Fruit fly (Drosophila melanogaster): ENCODE measurements around the gene LManIII.

The LManIII gene

DNA sequence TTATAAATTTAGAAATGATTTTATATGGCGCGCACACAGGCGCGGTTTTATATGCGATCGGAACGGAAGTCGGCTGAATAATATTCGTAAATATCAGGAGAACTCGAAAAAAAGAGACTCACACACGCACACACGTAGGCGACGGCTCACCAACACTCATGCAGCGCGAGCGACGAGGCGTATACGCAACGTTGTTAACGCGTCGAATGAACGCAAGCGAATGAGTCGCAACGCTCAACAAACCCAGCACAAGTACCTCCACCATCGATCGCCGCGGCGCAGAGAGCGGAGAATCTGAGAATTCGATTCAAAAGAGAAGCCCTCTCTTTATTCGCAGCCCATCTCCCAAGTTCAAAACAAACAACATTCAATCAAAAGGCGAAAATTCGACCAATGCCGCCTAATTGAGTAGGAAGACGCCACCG, 32.9 kb downstream of the LManIII start (continued):
- no peak for TF ChIP-seq CG4854 (GFP tag; optimal IDR thresholded peaks at IDR 0.05)
- TF ChIP-seq wdn (GFP tag; IDR thresholded peaks at IDR 0.05) = peak; percentile 42; the same call in 1 of the 2 replicates
- peak; percentile 72 for TF ChIP-seq MTF-1 (GFP tag; optimal IDR thresholded peaks at IDR 0.05; ENCODE audit: borderline replicate concordance)
- TF ChIP-seq kah (GFP tag; optimal IDR thresholded peaks at IDR 0.05) = peak; percentile 4
- TF ChIP-seq CG16863 (GFP tag; optimal IDR thresholded peaks at IDR 0.05) = no peak
- TF ChIP-seq ac (GFP tag; optimal IDR thresholded peaks at IDR 0.05) = no peak
- TF ChIP-seq da (GFP tag; optimal IDR thresholded peaks at IDR 0.05) = no peak
- TF ChIP-seq Dad (GFP tag; optimal IDR thresholded peaks at IDR 0.05) = no peak
- peak; percentile 46; the same call in 1 of the 2 replicates for TF ChIP-seq CG16779 (GFP tag; IDR thresholded peaks at IDR 0.05)
- peak; percentile 88; the same call in 1 of the 2 replicates for TF ChIP-seq rib (GFP tag; IDR thresholded peaks at IDR 0.05)
- TF ChIP-seq CG4424 (GFP tag; optimal IDR thresholded peaks at IDR 0.05) = no peak
- TF ChIP-seq Chrac-16 (GFP tag; optimal IDR thresholded peaks at IDR 0.05) = no peak
- no peak for TF ChIP-seq CG18476 (GFP tag; optimal IDR thresholded peaks at IDR 0.05)
- TF ChIP-seq CG11456 (GFP tag; IDR thresholded peaks at IDR 0.05) = no peak; the same call in 2 of the 3 replicates
- TF ChIP-seq CG6254 (GFP tag; optimal IDR thresholded peaks at IDR 0.05) = no peak
- TF ChIP-seq CG4360 (GFP tag; IDR thresholded peaks at IDR 0.05) = no peak
- no peak for TF ChIP-seq run (tag; optimal IDR thresholded peaks at IDR 0.05)
- 0 out of 2 replicates have a peak, but pooled peaks have one; percentile 28 for TF ChIP-seq Taf1 (GFP tag; IDR thresholded peaks at IDR 0.05)
- peak; percentile 55 for TF ChIP-seq sd (tag; optimal IDR thresholded peaks at IDR 0.05)
- peak; percentile 34; the same call in 1 of the 2 replicates for TF ChIP-seq Xrp1 (GFP tag; IDR thresholded peaks at IDR 0.05)
- no peak for TF ChIP-seq repo (GFP tag; optimal IDR thresholded peaks at IDR 0.05)
- TF ChIP-seq Hmx (GFP tag; optimal IDR thresholded peaks at IDR 0.05) = no peak
- TF ChIP-seq CG17912 (GFP tag; optimal IDR thresholded peaks at IDR 0.05) = peak; percentile 47
- TF ChIP-seq CG14014 (GFP tag; IDR thresholded peaks at IDR 0.05) = peak; percentile 44; the same call in 1 of the 2 replicates
- no peak for TF ChIP-seq CG10366 (GFP tag; IDR thresholded peaks at IDR 0.05)
- TF ChIP-seq ap (GFP tag; IDR thresholded peaks at IDR 0.05) = no peak
- no peak for TF ChIP-seq CG8359 (GFP tag; optimal IDR thresholded peaks at IDR 0.05; ENCODE audit: borderline replicate concordance)
- peak; percentile 52 for TF ChIP-seq slbo (GFP tag; IDR thresholded peaks at IDR 0.05)
- peak; percentile 90 for TF ChIP-seq sens (GFP tag)
- no peak for TF ChIP-seq h (optimal IDR thresholded peaks at IDR 0.05)
- peak; percentile 52 for TF ChIP-seq HHEX (GFP tag; optimal IDR thresholded peaks at IDR 0.05)
- TF ChIP-seq CG7987 (GFP tag; optimal IDR thresholded peaks at IDR 0.05) = peak; percentile 70
- TF ChIP-seq Abd-B (GFP tag; optimal IDR thresholded peaks at IDR 0.05) = no peak
- peak; percentile 8 for TF ChIP-seq CG6683 (GFP tag; optimal IDR thresholded peaks at IDR 0.05)
- TF ChIP-seq CG7928 (GFP tag; optimal IDR thresholded peaks at IDR 0.05) = no peak
- TF ChIP-seq ftz-f1 (GFP tag; optimal IDR thresholded peaks at IDR 0.05) = peak; percentile 77
- TF ChIP-seq tgo (GFP tag; IDR thresholded peaks at IDR 0.05) = no peak
- peak; percentile 92 for TF ChIP-seq Med (GFP tag)
- peak; percentile 30 for TF ChIP-seq corto (GFP tag; optimal IDR thresholded peaks at IDR 0.05)
- TF ChIP-seq CG8478 (optimal IDR thresholded peaks at IDR 0.05) = no peak
- TF ChIP-seq CG1603 (tag; optimal IDR thresholded peaks at IDR 0.05) = no peak
- TF ChIP-seq vvl (GFP tag; IDR thresholded peaks at IDR 0.05) = peak; percentile 76
- TF ChIP-seq Asciz (GFP tag; optimal IDR thresholded peaks at IDR 0.05) = peak; percentile 15
- peak; percentile 88 for TF ChIP-seq CG10543 (GFP tag; optimal IDR thresholded peaks at IDR 0.05)
- TF ChIP-seq lilli (GFP tag; optimal IDR thresholded peaks at IDR 0.05) = peak; percentile 30
- TF ChIP-seq dysf (GFP tag; IDR thresholded peaks at IDR 0.05) = no peak; the same call in 2 of the 3 replicates
- TF ChIP-seq kni (GFP tag; optimal IDR thresholded peaks at IDR 0.05) = peak; percentile 1
- peak in 1 of 2 experiments; percentile 3 for TF ChIP-seq Hr51 (GFP tag; optimal IDR thresholded peaks at IDR 0.05)
- TF ChIP-seq CG32767 (GFP tag; IDR thresholded peaks at IDR 0.05) = peak; percentile 10; the same call in 1 of the 2 replicates
- no peak; the same call in 1 of the 2 replicates for TF ChIP-seq CG8765 (GFP tag; IDR thresholded peaks at IDR 0.05)
- peak in 1 of 2 experiments; percentile 71 for TF ChIP-seq Eip74EF (GFP tag; optimal IDR thresholded peaks at IDR 0.05)

All from whole organism, embryonic.